Worm (Caenorhabditis elegans): ENCODE results near the gene tag-267.

DNA sequence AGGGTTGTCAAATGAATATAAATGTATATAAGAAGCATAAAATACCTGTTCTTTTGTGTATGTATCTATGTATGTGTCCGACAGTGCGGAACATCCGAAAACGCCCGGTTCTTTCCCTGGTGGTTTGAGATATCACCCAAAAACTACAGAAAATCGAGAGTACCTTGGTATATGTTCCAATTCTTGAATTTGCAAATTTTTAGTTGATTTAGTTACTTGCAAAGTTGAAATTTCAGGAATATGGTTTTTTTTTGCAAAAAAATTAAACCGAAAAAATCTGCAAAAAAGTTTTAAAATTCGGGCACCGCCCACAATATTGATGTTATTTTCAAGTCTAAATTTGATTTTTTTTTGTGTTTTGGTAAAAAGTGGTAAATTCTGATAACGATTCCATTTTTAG, 23.1 kb upstream of the tag-267 start, which contains the start of gene T19C3.2:
- TF ChIP-seq snpc-4 (tag; optimal IDR thresholded peaks at IDR 0.05) (no peak), aly-2 (tag; optimal IDR thresholded peaks at IDR 0.05) (no peak), nhr-41 (GFP tag; IDR thresholded peaks at IDR 0.05) (no peak), T26A8.4 (GFP tag; IDR thresholded peaks at IDR 0.05) (no peak), unc-39 (tag; optimal IDR thresholded peaks at IDR 0.05) (no peak), php-3 (GFP tag; IDR thresholded peaks at IDR 0.05) (no peak), lin-13 (GFP tag; optimal IDR thresholded peaks at IDR 0.05) (no peak), pha-4 (GFP tag; IDR thresholded peaks at IDR 0.05) (no peak), pha-4 (tag; optimal IDR thresholded peaks at IDR 0.05) (no peak), Y48G9A.11 (GFP tag; IDR thresholded peaks at IDR 0.05) (no peak), nhr-76 (tag; optimal IDR thresholded peaks at IDR 0.05) (no peak), nhr-6 (tag; optimal IDR thresholded peaks at IDR 0.05) (no peak), skn-1 (tag; optimal IDR thresholded peaks at IDR 0.05) (no peak), fkh-10 (GFP tag; optimal IDR thresholded peaks at IDR 0.05) (no peak), fos-1 (tag; optimal IDR thresholded peaks at IDR 0.05) (no peak)
